Worm (Caenorhabditis elegans) whole organism, L1 larva: ENCODE measurements around the gene F14F9.6.

Experiments used
- F16B12.6 ChIP-seq: fragments of 150-350 bp; optimal IDR thresholded peaks from 2 replicates; lab custom pipeline; 2014; ENCODE audit warnings: missing biosample characterization, missing genetic modification characterization
- aha-1 ChIP-seq: fragments of 150-350 bp; optimal IDR thresholded peaks from 2 replicates; lab custom pipeline; 2014; ENCODE audit warnings: missing biosample characterization, missing genetic modification characterization
- ama-1 ChIP-seq: fragments of 150-350 bp; optimal IDR thresholded peaks from 2 replicates; lab custom pipeline; 2014
- ceh-8 ChIP-seq: fragments of 200-800 bp; sonication (Bioruptor generic); optimal IDR thresholded peaks from 2 replicates; lab custom pipeline; 2018; ENCODE audit warnings: mild to moderate bottlenecking, missing genetic modification characterization, moderate library complexity, missing compliant biosample characterization
- ces-1 ChIP-seq: fragments of 150-350 bp; optimal IDR thresholded peaks from 2 replicates; lab custom pipeline; 2014; ENCODE audit warnings: missing biosample characterization, missing genetic modification reagents, missing genetic modification characterization
- dpl-1 ChIP-seq, 3 experiments: fragments of 150-350 bp in 2 of 3; sonication (generic microtip) in 1 of 3; optimal IDR thresholded peaks; 2 replicates each; lab custom pipeline; 2014 to 2017; ENCODE audit warnings: missing biosample characterization in 3 of 3, missing genetic modification characterization in 3 of 3, missing genetic modification reagents in 3 of 3
- efl-1 ChIP-seq, 4 experiments: fragments of 150-350 bp; optimal IDR thresholded peaks in 3 of 4; peaks in 1 of 4; 1 replicate in 1 of 4; 2 replicates in 3 of 4; lab custom pipeline; 2014; ENCODE audit warnings: missing biosample characterization in 2 of 4, missing genetic modification characterization in 2 of 4, missing genetic modification reagents in 2 of 4
- elt-2 ChIP-seq: sonication (generic microtip); optimal IDR thresholded peaks from 2 replicates; lab custom pipeline; 2016; ENCODE audit warnings: missing genetic modification characterization, mild to moderate bottlenecking, inconsistent platforms, missing compliant biosample characterization, missing genetic modification reagents
- elt-3 ChIP-seq, 6 experiments: fragments of 150-350 bp in 1 of 6; sonication (generic microtip); optimal IDR thresholded peaks; 2 replicates each; lab custom pipeline; 2017 to 2018; ENCODE audit warnings: missing biosample characterization in 6 of 6, missing genetic modification characterization in 6 of 6, inconsistent platforms in 1 of 6
- ets-5 ChIP-seq: fragments of 200-800 bp; sonication (Bioruptor generic); IDR thresholded peaks from 2 replicates; pipeline ENCODE4 v1.3.6; 2022; ENCODE audit warnings: missing genetic modification characterization, missing compliant biosample characterization
- fkh-10 ChIP-seq: sonication (generic microtip); optimal IDR thresholded peaks from 2 replicates; lab custom pipeline; 2017; ENCODE audit warnings: missing biosample characterization, missing genetic modification reagents, missing genetic modification characterization
- fkh-8 ChIP-seq: sonication (generic microtip); optimal IDR thresholded peaks from 2 replicates; lab custom pipeline; 2016; ENCODE audit warnings: mild to moderate bottlenecking, missing genetic modification characterization, missing compliant biosample characterization
- grh-1 ChIP-seq: fragments of 200-800 bp; sonication (Bioruptor generic); IDR thresholded peaks from 2 replicates; pipeline ENCODE4 v1.3.6; 2022; ENCODE audit warnings: missing genetic modification reagents, missing genetic modification characterization, missing compliant biosample characterization
- hlh-4 ChIP-seq: sonication (generic microtip); optimal IDR thresholded peaks from 2 replicates; lab custom pipeline; 2016; ENCODE audit warnings: mild to moderate bottlenecking, missing genetic modification characterization, missing compliant biosample characterization
- lin-39 ChIP-seq: fragments of 150-350 bp; optimal IDR thresholded peaks from 2 replicates; lab custom pipeline; 2014; ENCODE audit warnings: missing biosample characterization, missing genetic modification reagents, missing genetic modification characterization
- lsy-2 ChIP-seq, 2 experiments: fragments of 150-350 bp; optimal IDR thresholded peaks; 2 replicates each; lab custom pipeline; 2014; ENCODE audit warnings: missing biosample characterization in 2 of 2, missing genetic modification characterization in 2 of 2
- mab-9 ChIP-seq: fragments of 200-800 bp; sonication (Bioruptor generic); IDR thresholded peaks from 2 replicates; pipeline ENCODE4 v1.3.6; 2022; ENCODE audit warnings: missing genetic modification reagents, missing genetic modification characterization, missing compliant biosample characterization
- nhr-11 ChIP-seq: fragments of 150-350 bp; optimal IDR thresholded peaks from 2 replicates; lab custom pipeline; 2014; ENCODE audit warnings: missing biosample characterization, missing genetic modification characterization
- nhr-20 ChIP-seq: sonication (generic microtip); optimal IDR thresholded peaks from 2 replicates; lab custom pipeline; 2016; ENCODE audit warnings: mild to moderate bottlenecking, missing genetic modification characterization, missing compliant biosample characterization
- nhr-71 ChIP-seq: sonication (generic microtip); optimal IDR thresholded peaks from 2 replicates; lab custom pipeline; 2016; ENCODE audit warnings: mild to moderate bottlenecking, missing genetic modification characterization, moderate library complexity, missing compliant biosample characterization
- nhr-85 ChIP-seq: sonication (generic microtip); peaks from one replicate; lab custom pipeline; 2016; ENCODE audit warnings: missing genetic modification characterization, inconsistent platforms, missing compliant biosample characterization
- nhr-90 ChIP-seq: sonication (generic microtip); optimal IDR thresholded peaks from 2 replicates; lab custom pipeline; 2016; ENCODE audit warnings: mild to moderate bottlenecking, missing genetic modification characterization, missing compliant biosample characterization; ENCODE audit not compliant: poor library complexity
- pag-3 ChIP-seq: sonication (generic microtip); optimal IDR thresholded peaks from 2 replicates; lab custom pipeline; 2017; ENCODE audit warnings: missing genetic modification characterization, mild to moderate bottlenecking, missing compliant biosample characterization, antibody characterized with exemption, borderline replicate concordance; ENCODE audit not compliant: insufficient read depth
- pax-3 ChIP-seq: fragments of 200-800 bp; sonication (Bioruptor generic); optimal IDR thresholded peaks from 2 replicates; lab custom pipeline; 2018; ENCODE audit warnings: mild to moderate bottlenecking, missing genetic modification characterization, moderate library complexity, missing compliant biosample characterization
- skn-1 ChIP-seq: fragments of 150-350 bp; optimal IDR thresholded peaks from 2 replicates; lab custom pipeline; 2014; ENCODE audit warnings: missing biosample characterization, missing genetic modification characterization
- snu-23 ChIP-seq: sonication (generic microtip); optimal IDR thresholded peaks from 2 replicates; lab custom pipeline; 2016; ENCODE audit warnings: missing genetic modification characterization, missing compliant biosample characterization
- sptf-1 ChIP-seq: fragments of 150-350 bp; optimal IDR thresholded peaks from 2 replicates; lab custom pipeline; 2014; ENCODE audit warnings: missing biosample characterization, missing genetic modification characterization
- tbx-2 ChIP-seq: sonication (generic microtip); optimal IDR thresholded peaks from 2 replicates; lab custom pipeline; 2016; ENCODE audit warnings: missing genetic modification characterization, missing compliant biosample characterization
- tlp-1 ChIP-seq: fragments of 150-350 bp; optimal IDR thresholded peaks from 2 replicates; lab custom pipeline; 2014; ENCODE audit warnings: missing biosample characterization, missing genetic modification characterization
- unc-130 ChIP-seq: fragments of 150-350 bp; optimal IDR thresholded peaks from 2 replicates; lab custom pipeline; 2017; ENCODE audit warnings: missing biosample characterization, missing genetic modification characterization, inconsistent platforms
- unc-30 ChIP-seq: sonication (generic microtip); optimal IDR thresholded peaks from 2 replicates; lab custom pipeline; 2017; ENCODE audit warnings: missing biosample characterization, missing genetic modification characterization
- vab-15 ChIP-seq: sonication (generic microtip); optimal IDR thresholded peaks from 2 replicates; lab custom pipeline; 2017; ENCODE audit warnings: missing genotype, mild to moderate bottlenecking, missing genetic modification characterization, missing compliant biosample characterization
- zip-4 ChIP-seq: fragments of 200-800 bp; sonication (Bioruptor generic); optimal IDR thresholded peaks from 2 replicates; lab custom pipeline; 2018; ENCODE audit warnings: mild to moderate bottlenecking, missing genetic modification characterization, moderate library complexity, missing compliant biosample characterization

The F14F9.6 gene

ce11 chrV:5126793-5127192 lies 19.5 kb downstream of the F14F9.6 start, which contains the start of gene F14F9.5:
TSS of gene F14F9.5 (plus strand) at chrV:5127093.
- TF ChIP-seq nhr-90 (no peak), ets-5 (no peak), vab-15 (tag; lab: Kevin White, UChicago) (no peak), dpl-1 (GFP tag; optimal IDR thresholded peaks at IDR 0.05; lab: Kevin White, UChicago) (no peak), grh-1 (GFP tag; lab: Robert Waterston, UW) (no peak), fkh-10 (GFP tag; lab: Kevin White, UChicago) (peak; percentile 81)

DNA sequence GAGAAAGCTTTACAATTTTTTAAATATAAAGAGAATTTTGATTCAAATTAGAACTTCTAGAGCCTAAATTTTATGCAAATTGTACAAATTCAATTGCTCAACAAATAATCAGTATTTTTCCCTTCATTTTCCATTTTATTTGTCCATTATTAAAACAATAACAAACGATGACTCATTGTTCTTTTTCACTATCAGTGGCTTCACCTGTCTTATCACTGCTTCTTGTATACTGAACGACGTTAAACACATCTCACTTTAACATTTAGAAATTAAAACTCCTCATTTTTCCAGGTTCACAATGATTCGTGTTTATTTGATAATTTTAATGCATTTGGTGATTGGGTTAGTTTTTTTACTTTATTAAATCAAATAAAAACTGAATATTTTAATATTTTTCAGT lies 26.6 kb downstream of the F14F9.6 start, which contains the start of gene sid-1:
Gene sid-1, plus strand, starts transcription at position 292 of the 400 bp plus-strand sequence.
- TF ChIP-seq nhr-20 (tag; lab: Kevin White, UChicago) (no peak), elt-2 (tag; lab: Kevin White, UChicago) (no peak), ceh-8 (GFP tag; lab: Kevin White, UChicago) (no peak), mab-9 (GFP tag; lab: Robert Waterston, UW) (no peak), aha-1 (tag; lab: Kevin White, UChicago) (no peak), pax-3 (tag; lab: Kevin White, UChicago) (no peak)

DNA sequence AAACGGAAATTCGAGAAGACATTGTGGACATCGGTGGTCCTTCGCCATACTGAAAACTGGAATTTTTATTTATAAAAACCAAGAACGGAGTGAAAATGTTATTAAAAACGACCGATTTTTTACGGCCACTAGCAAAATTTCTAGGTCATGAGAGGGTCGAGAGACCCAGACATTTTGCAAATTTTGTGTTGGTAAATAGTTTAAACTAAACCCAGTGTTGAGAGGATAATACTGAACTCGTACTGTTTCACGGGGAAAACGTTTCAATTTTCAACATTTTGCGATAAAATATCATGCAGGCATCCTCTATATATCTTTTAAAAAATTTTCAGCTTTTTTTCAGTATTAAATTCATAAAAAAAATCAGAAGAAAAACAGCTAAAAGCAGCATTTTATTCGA lies 27.2 kb downstream of the F14F9.6 start, which contains the start of gene C04F5.9:
Gene C04F5.9, minus strand, starts transcription at position 101 of the 400 bp plus-strand sequence.
- TF ChIP-seq lsy-2 (tag; optimal IDR thresholded peaks at IDR 0.05; lab: Kevin White, UChicago) (peak in 1 of 2 experiments; percentile 8), tbx-2 (no peak), lin-39 (tag; lab: Kevin White, UChicago) (no peak), dpl-1 (GFP tag; optimal IDR thresholded peaks at IDR 0.05; lab: Kevin White, UChicago) (no peak), unc-130 (tag; lab: Kevin White, UChicago) (no peak), ces-1 (GFP tag; lab: Kevin White, UChicago) (no peak), elt-3 (tag; optimal IDR thresholded peaks at IDR 0.05; lab: Kevin White, UChicago) (no peak), nhr-85 (tag; lab: Kevin White, UChicago) (no peak), skn-1 (tag; lab: Kevin White, UChicago) (no peak), hlh-4 (no peak), efl-1 (optimal IDR thresholded peaks at IDR 0.05; lab: Kevin White, UChicago) (peak in 1 of 2 experiments; percentile 9), efl-1 (GFP tag; optimal IDR thresholded peaks at IDR 0.05 in 1 of 2; lab: Kevin White, UChicago) (no peak), F16B12.6 (no peak)

ce11 chrV:5113654-5114053 lies 32.6 kb downstream of the F14F9.6 start, which contains the start of gene C04F5.8:
TSS of gene C04F5.8 (minus strand) at chrV:5113754.
- TF ChIP-seq fkh-10 (GFP tag; lab: Kevin White, UChicago) (no peak), tlp-1 (tag; lab: Kevin White, UChicago) (no peak), zip-4 (GFP tag; lab: Kevin White, UChicago) (no peak), fkh-8 (tag; lab: Kevin White, UChicago) (no peak), mab-9 (GFP tag; lab: Robert Waterston, UW) (no peak), lin-39 (tag; lab: Kevin White, UChicago) (no peak), elt-2 (tag; lab: Kevin White, UChicago) (no peak), tbx-2 (no peak), nhr-11 (no peak), efl-1 (optimal IDR thresholded peaks at IDR 0.05; lab: Kevin White, UChicago) (no peak), efl-1 (GFP tag; optimal IDR thresholded peaks at IDR 0.05 in 1 of 2; lab: Kevin White, UChicago) (no peak), ets-5 (no peak), nhr-85 (tag; lab: Kevin White, UChicago) (no peak), sptf-1 (tag; lab: Kevin White, UChicago) (no peak), pag-3 (tag; lab: Kevin White, UChicago) (no peak), snu-23 (no peak), ama-1 (lab: Kevin White, UChicago) (no peak), pax-3 (tag; lab: Kevin White, UChicago) (no peak), nhr-71 (no peak)

DNA sequence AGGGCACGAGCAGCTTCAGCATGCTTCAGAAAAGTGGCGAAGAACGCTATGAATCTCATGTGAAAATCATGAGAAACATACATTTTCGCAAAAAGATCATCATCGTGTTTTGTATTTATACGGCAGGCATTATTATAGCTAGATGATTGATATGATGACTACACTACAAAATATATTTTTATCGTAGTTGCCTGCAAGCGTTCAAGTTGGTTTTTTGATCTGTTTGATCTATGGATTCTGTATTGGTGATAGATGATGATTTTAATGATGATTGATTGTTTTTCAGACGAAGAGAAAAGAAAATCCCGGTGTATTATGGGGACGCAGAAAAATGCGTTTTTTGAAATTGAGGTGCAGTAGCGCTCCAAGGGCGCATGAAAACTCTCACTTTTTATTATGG lies 35.6 kb downstream of the F14F9.6 start, which contains the start of gene ugt-63:
Gene ugt-63, minus strand, starts transcription at position 89 of the 400 bp plus-strand sequence.
- TF ChIP-seq nhr-85 (tag; lab: Kevin White, UChicago) = peak; percentile 51
- no peak for TF ChIP-seq efl-1 (optimal IDR thresholded peaks at IDR 0.05; lab: Kevin White, UChicago)
- TF ChIP-seq efl-1 (GFP tag; optimal IDR thresholded peaks at IDR 0.05 in 1 of 2; lab: Kevin White, UChicago) = peak in 1 of 2 experiments; percentile 29
- peak; percentile 55 for TF ChIP-seq nhr-20 (tag; lab: Kevin White, UChicago)
- no peak for TF ChIP-seq unc-30 (tag; lab: Kevin White, UChicago)
